Worm (Caenorhabditis elegans) whole organism, dauer: Measurements from ENCODE around the gene kel-3.

Experiments
- unc-62 ChIP-seq: sonication (generic microtip); optimal IDR thresholded peaks from 2 replicates; lab custom pipeline; 2017; ENCODE audit warnings: missing biosample characterization, missing genetic modification reagents, missing genetic modification characterization

kel-3 gene

ce11 chrIII:13518437-13518836, 53.8 kb downstream of the kel-3 start:
- no peak for TF ChIP-seq unc-62
